Worm (Caenorhabditis elegans): ENCODE data around the gene cec-5.
A peak's percentile ranks its signal among the peaks of the same experiment; 100 is the strongest.

DNA sequence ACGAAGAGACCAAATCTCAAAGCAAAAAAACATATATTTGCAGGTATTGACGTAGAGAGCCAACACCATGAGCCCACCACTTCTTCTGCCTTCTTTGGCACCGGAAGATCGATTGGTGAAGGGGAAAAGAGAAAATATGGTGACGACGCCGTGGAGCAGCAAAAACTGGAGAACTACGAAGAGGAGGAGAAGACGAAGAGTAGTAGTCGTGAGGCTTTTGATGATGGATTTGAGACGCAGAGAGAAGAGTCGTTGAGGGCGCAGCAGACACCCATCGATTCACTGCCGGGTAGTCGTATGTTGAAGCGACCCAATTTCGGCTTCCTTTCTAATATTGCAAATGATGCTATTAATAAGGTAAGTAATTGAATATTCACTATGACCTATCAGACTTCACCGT is 31.5 kb upstream of the cec-5 start:
- TF ChIP-seq tbx-2 (tag; optimal IDR thresholded peaks at IDR 0.05) (no peak), blmp-1 (tag; optimal IDR thresholded peaks at IDR 0.05) (no peak), nhr-12 (tag; optimal IDR thresholded peaks at IDR 0.05) (no peak), lsy-2 (tag; optimal IDR thresholded peaks at IDR 0.05) (no peak), skn-1 (tag; optimal IDR thresholded peaks at IDR 0.05) (no peak), ces-1 (GFP tag; optimal IDR thresholded peaks at IDR 0.05) (no peak), unc-30 (tag; optimal IDR thresholded peaks at IDR 0.05) (no peak), fkh-8 (tag; optimal IDR thresholded peaks at IDR 0.05) (peak; percentile 44), hlh-17 (GFP tag; optimal IDR thresholded peaks at IDR 0.05; ENCODE audit: borderline replicate concordance) (no peak), efl-1 (optimal IDR thresholded peaks at IDR 0.05) (no peak), efl-1 (GFP tag; optimal IDR thresholded peaks at IDR 0.05 in 1 of 2) (no peak)
